In the genomic region with DNA sequence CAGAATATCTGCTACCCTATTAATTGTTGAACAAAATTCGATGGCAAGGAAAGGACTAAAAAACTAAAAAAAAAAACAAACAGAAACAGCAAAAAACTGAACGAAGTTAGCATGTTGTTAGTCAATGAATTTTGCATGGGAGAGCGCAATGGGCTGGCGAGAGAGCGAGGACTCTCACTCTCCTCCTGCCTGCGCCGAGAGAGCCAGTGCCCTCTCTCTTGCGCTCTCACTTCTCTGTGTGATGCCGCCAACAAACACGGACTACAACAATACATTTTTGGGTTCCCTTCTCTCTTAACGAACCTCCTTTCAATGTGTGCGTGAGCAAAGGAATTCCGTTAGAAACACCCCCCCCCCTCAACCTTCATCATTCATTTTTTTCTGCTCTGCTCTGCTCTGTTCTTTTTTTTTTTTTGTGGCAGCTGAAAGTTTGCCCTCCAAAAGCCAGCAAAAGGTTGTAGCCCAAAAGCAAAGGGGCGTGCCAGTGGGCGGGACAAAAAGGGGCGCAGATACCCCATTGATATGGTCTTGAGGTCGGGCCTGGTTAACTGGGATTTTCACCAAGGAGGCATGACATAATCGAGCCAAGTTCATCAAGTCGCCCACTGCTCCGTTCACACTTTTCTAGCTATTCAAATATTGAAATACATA, we compare ENCODE assay signal across 3 fruit fly cellular contexts.
A peak's percentile ranks its signal among the peaks of the same experiment; 100 is the strongest.
TF ChIP-seq lines count a peak whose summit lies in the region.

No protein-coding gene starts in this region.

- no peak for TF ChIP-seq CTCF in whole organism, embryonic (GFP tag; optimal IDR thresholded peaks at IDR 0.05; lab: Kevin White, UChicago)

TF ChIP-seq in whole organism, embryonic, 481 proteins besides CTCF, POLR2A, EP300 and RAD21 (continues in another document):
- TF ChIP-seq sqz (GFP tag; optimal IDR thresholded peaks at IDR 0.05; lab: Kevin White, UChicago) (peak; percentile 68), crol (GFP tag; IDR thresholded peaks at IDR 0.05; lab: Robert Waterston, UW) (peak; percentile 64), Fer3 (tag; optimal IDR thresholded peaks at IDR 0.05; lab: Kevin White, UChicago) (no peak), CG1647 (GFP tag; optimal IDR thresholded peaks at IDR 0.05; lab: Kevin White, UChicago) (no peak), yki (optimal IDR thresholded peaks at IDR 0.05; lab: Kevin White, UChicago) (peak; percentile 55), CG2202 (tag; optimal IDR thresholded peaks at IDR 0.05; lab: Kevin White, UChicago) (no peak), Hmx (GFP tag; optimal IDR thresholded peaks at IDR 0.05; lab: Kevin White, UChicago) (no peak), CG32772 (GFP tag; IDR thresholded peaks at IDR 0.05; lab: Robert Waterston, UW) (no peak), E2f1 (GFP tag; IDR thresholded peaks at IDR 0.05; lab: Robert Waterston, UW) (no peak), CG13894 (tag; optimal IDR thresholded peaks at IDR 0.05; lab: Kevin White, UChicago) (peak; percentile 69), Dfd (GFP tag; optimal IDR thresholded peaks at IDR 0.05; lab: Kevin White, UChicago) (no peak), Gug (GFP tag; IDR thresholded peaks at IDR 0.05; lab: Robert Waterston, UW) (no peak), nerfin-1 (tag; optimal IDR thresholded peaks at IDR 0.05; lab: Kevin White, UChicago) (peak; percentile 80), CG10654 (GFP tag; optimal IDR thresholded peaks at IDR 0.05; lab: Kevin White, UChicago) (no peak), jigr1 (GFP tag; IDR thresholded peaks at IDR 0.05; lab: Robert Waterston, UW) (no peak), seq (GFP tag; IDR thresholded peaks at IDR 0.05; lab: Robert Waterston, UW) (no peak), CG31388 (GFP tag; optimal IDR thresholded peaks at IDR 0.05; lab: Kevin White, UChicago) (no peak), Trl (optimal IDR thresholded peaks at IDR 0.05; lab: Kevin White, UChicago) (peak; percentile 75 to 77), Trl (GFP tag; optimal IDR thresholded peaks at IDR 0.05; lab: Kevin White, UChicago) (no peak), CG18599 (GFP tag; optimal IDR thresholded peaks at IDR 0.05; lab: Kevin White, UChicago) (peak; percentile 15), lbe (GFP tag; optimal IDR thresholded peaks at IDR 0.05; lab: Kevin White, UChicago) (no peak), CG4617 (GFP tag; optimal IDR thresholded peaks at IDR 0.05; lab: Kevin White, UChicago; ENCODE audit: borderline replicate concordance) (no peak), CG13775 (GFP tag; optimal IDR thresholded peaks at IDR 0.05; lab: Kevin White, UChicago) (no peak), CG17359 (tag; optimal IDR thresholded peaks at IDR 0.05; lab: Kevin White, UChicago) (no peak), Deaf1 (tag; optimal IDR thresholded peaks at IDR 0.05; lab: Kevin White, UChicago) (peak; percentile 36), CG11695 (GFP tag; IDR thresholded peaks at IDR 0.05; lab: Robert Waterston, UW) (no peak), ewg (GFP tag; optimal IDR thresholded peaks at IDR 0.05; lab: Kevin White, UChicago) (peak; percentile 12), Adf1 (GFP tag; IDR thresholded peaks at IDR 0.05; lab: Robert Waterston, UW) (peak; percentile 35; the same call in 1 of the 2 replicates)

TF ChIP-seq in whole organism, pupa, 21 proteins besides CTCF, POLR2A, EP300 and RAD21:
- TF ChIP-seq CG4496 (GFP tag; IDR thresholded peaks at IDR 0.05; lab: Robert Waterston, UW) (0 out of 3 replicates have a peak, but pooled peaks have one; percentile 29), CG9948 (tag; optimal IDR thresholded peaks at IDR 0.05; lab: Kevin White, UChicago) (no peak)

TF ChIP-seq in whole organism, wandering third instar larva, 38 proteins besides CTCF, POLR2A, EP300 and RAD21:
- no peak for TF ChIP-seq rgr (GFP tag; optimal IDR thresholded peaks at IDR 0.05; lab: Kevin White, UChicago)
- peak in 1 of 2 experiments; percentile 56 for TF ChIP-seq dl (GFP tag; optimal IDR thresholded peaks at IDR 0.05; lab: Kevin White, UChicago; ENCODE audit: insufficient read depth in 1 of 2, partially characterized antibody in 2 of 2)
- peak; percentile 55 for TF ChIP-seq Dfd (GFP tag; optimal IDR thresholded peaks at IDR 0.05; lab: Kevin White, UChicago)
- peak; percentile 62 for TF ChIP-seq Dif (GFP tag; optimal IDR thresholded peaks at IDR 0.05; lab: Kevin White, UChicago; ENCODE audit: partially characterized antibody)
